Worm (Caenorhabditis elegans): ENCODE data around the gene Y61A9LA.10.

Y61A9LA.10 gene

ce11 chrV:4653093-4653492 is 37.5 kb upstream of the Y61A9LA.10 start:
- TF ChIP-seq Y55F3AM.14 (GFP tag; optimal IDR thresholded peaks at IDR 0.05) (peak; percentile 50), nhr-10 (tag; optimal IDR thresholded peaks at IDR 0.05) (no peak)

DNA sequence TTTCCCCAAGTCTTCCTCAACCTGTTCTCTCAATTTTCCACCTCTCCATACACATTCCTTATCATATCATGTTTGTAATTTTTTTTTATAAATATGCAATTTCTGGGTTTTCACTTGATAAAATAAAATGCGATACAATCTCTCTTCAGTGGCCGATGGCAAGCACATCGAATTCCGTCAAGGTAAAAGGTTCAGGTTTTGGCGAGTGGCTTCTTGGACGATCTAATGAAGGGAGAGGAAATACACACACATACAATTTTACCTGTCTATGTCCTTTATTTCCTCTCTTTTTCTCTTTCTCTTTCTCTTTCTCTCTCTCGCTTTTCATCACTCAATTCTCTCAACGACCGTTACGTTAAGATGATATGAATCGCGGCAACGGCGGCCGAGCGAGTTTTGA is 35.9 kb upstream of the Y61A9LA.10 start:
- TF ChIP-seq fos-1 (tag; optimal IDR thresholded peaks at IDR 0.05) (peak; percentile 23), nhr-12 (tag; optimal IDR thresholded peaks at IDR 0.05) (no peak), ztf-1 (GFP tag; conservative IDR thresholded peaks at IDR 0.05) (no peak), aly-2 (tag; optimal IDR thresholded peaks at IDR 0.05) (no peak), nhr-25 (tag; optimal IDR thresholded peaks at IDR 0.05) (peak; percentile 44), sma-3 (GFP tag; optimal IDR thresholded peaks at IDR 0.05) (no peak), unc-39 (tag; optimal IDR thresholded peaks at IDR 0.05) (no peak), Y55F3AM.14 (GFP tag; optimal IDR thresholded peaks at IDR 0.05) (no peak), peb-1 (tag; optimal IDR thresholded peaks at IDR 0.05) (peak; percentile 7), elt-3 (tag; optimal IDR thresholded peaks at IDR 0.05) (no peak), nhr-21 (tag; optimal IDR thresholded peaks at IDR 0.05) (peak; percentile 23), gmeb-1 (tag; optimal IDR thresholded peaks at IDR 0.05) (peak; percentile 18), blmp-1 (tag; optimal IDR thresholded peaks at IDR 0.05; ENCODE audit: insufficient read depth) (peak; percentile 77), sma-9 (GFP tag; optimal IDR thresholded peaks at IDR 0.05) (no peak), sma-9 (tag; optimal IDR thresholded peaks at IDR 0.05) (no peak), dmd-4 (tag; optimal IDR thresholded peaks at IDR 0.05) (no peak)

ce11 chrV:4649649-4650384 is 34.2 kb upstream of the Y61A9LA.10 start:
- TF ChIP-seq egl-27 (tag; optimal IDR thresholded peaks at IDR 0.05) (no peak), skn-1 (tag; optimal IDR thresholded peaks at IDR 0.05) (no peak), mbf-1 (tag; optimal IDR thresholded peaks at IDR 0.05) (no peak), dmd-4 (tag; optimal IDR thresholded peaks at IDR 0.05) (no peak), nhr-21 (tag; optimal IDR thresholded peaks at IDR 0.05) (no peak), nhr-6 (tag; optimal IDR thresholded peaks at IDR 0.05) (no peak), ztf-1 (GFP tag; conservative IDR thresholded peaks at IDR 0.05) (no peak), nhr-12 (tag; optimal IDR thresholded peaks at IDR 0.05) (no peak), sma-9 (GFP tag; optimal IDR thresholded peaks at IDR 0.05) (no peak), sma-9 (tag; optimal IDR thresholded peaks at IDR 0.05) (no peak), peb-1 (tag; optimal IDR thresholded peaks at IDR 0.05) (no peak), nhr-77 (tag; optimal IDR thresholded peaks at IDR 0.05) (no peak), crh-2 (tag; optimal IDR thresholded peaks at IDR 0.05) (no peak), unc-55 (GFP tag; optimal IDR thresholded peaks at IDR 0.05) (no peak), ama-1 (optimal IDR thresholded peaks at IDR 0.05) (no peak), ceh-82 (tag; optimal IDR thresholded peaks at IDR 0.05) (no peak), fos-1 (tag; optimal IDR thresholded peaks at IDR 0.05) (no peak), nhr-10 (tag; optimal IDR thresholded peaks at IDR 0.05) (no peak), blmp-1 (tag; optimal IDR thresholded peaks at IDR 0.05; ENCODE audit: insufficient read depth) (no peak), nhr-129 (tag; optimal IDR thresholded peaks at IDR 0.05) (no peak), F13H6.1 (tag; optimal IDR thresholded peaks at IDR 0.05) (no peak)

DNA sequence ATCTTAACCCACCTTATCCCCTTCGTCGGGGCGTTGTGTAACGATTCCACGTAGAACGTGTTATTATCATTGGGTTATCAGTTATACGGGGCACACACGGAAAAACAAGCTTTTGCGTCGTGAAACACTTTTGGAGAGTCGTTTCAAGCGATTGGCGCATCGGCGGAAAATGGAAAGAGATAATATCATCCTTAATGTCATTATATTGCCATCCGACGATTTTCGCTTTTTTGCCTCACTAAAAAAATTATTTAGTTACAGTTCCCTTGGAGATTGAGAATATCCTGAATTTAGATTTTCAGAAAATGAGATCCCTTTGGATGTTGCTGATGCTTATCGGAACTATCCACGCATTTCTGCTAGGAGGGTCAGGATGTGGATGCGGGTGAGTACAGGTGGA is 32.9 kb upstream of the Y61A9LA.10 start, which contains the start of gene F41F3.8:
Gene F41F3.8, plus strand, starts transcription at position 301 of the 400 bp plus-strand sequence.
- TF ChIP-seq skn-1 (tag; optimal IDR thresholded peaks at IDR 0.05) (no peak), unc-55 (GFP tag; optimal IDR thresholded peaks at IDR 0.05) (no peak), dmd-4 (tag; optimal IDR thresholded peaks at IDR 0.05) (no peak), lsy-2 (tag; optimal IDR thresholded peaks at IDR 0.05) (no peak), nhr-77 (tag; optimal IDR thresholded peaks at IDR 0.05) (no peak), ama-1 (optimal IDR thresholded peaks at IDR 0.05) (no peak), unc-39 (tag; optimal IDR thresholded peaks at IDR 0.05) (no peak), blmp-1 (tag; optimal IDR thresholded peaks at IDR 0.05; ENCODE audit: insufficient read depth) (no peak), sma-9 (GFP tag; optimal IDR thresholded peaks at IDR 0.05) (no peak), sma-9 (tag; optimal IDR thresholded peaks at IDR 0.05) (no peak), ztf-4 (tag; optimal IDR thresholded peaks at IDR 0.05) (no peak), nhr-21 (tag; optimal IDR thresholded peaks at IDR 0.05) (no peak), lin-39 (tag; optimal IDR thresholded peaks at IDR 0.05) (no peak), aly-2 (tag; optimal IDR thresholded peaks at IDR 0.05) (no peak), fos-1 (tag; optimal IDR thresholded peaks at IDR 0.05) (no peak), C34F6.9 (tag; optimal IDR thresholded peaks at IDR 0.05) (no peak), mab-5 (tag; optimal IDR thresholded peaks at IDR 0.05) (no peak), elt-3 (tag; optimal IDR thresholded peaks at IDR 0.05) (no peak), nhr-129 (tag; optimal IDR thresholded peaks at IDR 0.05) (no peak)
